Fruit fly (Drosophila melanogaster) whole organism, embryonic: ENCODE results near the gene Gas8.

Experiments used
- Ada2b ChIP-seq: fragments of 200-800 bp; sonication (Bioruptor generic); IDR thresholded peaks from 2 replicates; pipeline ENCODE4 v1.3.6; 2022; ENCODE audit warnings: missing biosample characterization, missing genetic modification characterization
- CG11695 ChIP-seq: fragments of 200-800 bp; sonication (Bioruptor generic); IDR thresholded peaks from 3 replicates; pipeline ENCODE4 v1.3.6; 2022; ENCODE audit warnings: missing biosample characterization, missing genetic modification characterization
- CG12071 ChIP-seq: fragments of 200-800 bp; sonication (Bioruptor generic); optimal IDR thresholded peaks from 3 replicates; lab custom pipeline; 2018; ENCODE audit warnings: missing biosample characterization, mild to moderate bottlenecking, missing genetic modification characterization
- CG12219 ChIP-seq: fragments of 200-800 bp; sonication (Bioruptor generic); optimal IDR thresholded peaks from 3 replicates; lab custom pipeline; 2018; ENCODE audit warnings: missing biosample characterization, mild to moderate bottlenecking, missing genetic modification characterization
- CG12299 ChIP-seq: fragments of 200-800 bp; sonication (Bioruptor generic); optimal IDR thresholded peaks from 2 replicates; lab custom pipeline; 2018; ENCODE audit warnings: missing biosample characterization, mild to moderate bottlenecking, missing genetic modification characterization
- CG13123 ChIP-seq: fragments of 200-800 bp; sonication (Bioruptor generic); optimal IDR thresholded peaks from 2 replicates; lab custom pipeline; 2016; ENCODE audit warnings: missing biosample characterization, missing genetic modification characterization
- CG14050 ChIP-seq: fragments of 200-800 bp; sonication (Bioruptor generic); IDR thresholded peaks from 3 replicates; pipeline ENCODE4 v1.3.6; 2022; ENCODE audit warnings: missing biosample characterization, missing genetic modification characterization
- CG2875 ChIP-seq: fragments of 200-800 bp; sonication (Bioruptor generic); optimal IDR thresholded peaks from 2 replicates; lab custom pipeline; 2017; ENCODE audit warnings: missing biosample characterization, mild to moderate bottlenecking, missing genetic modification characterization, missing genetic modification reagents
- CG31441 ChIP-seq: fragments of 200-800 bp; sonication (Bioruptor generic); IDR thresholded peaks from 2 replicates; pipeline ENCODE4 v1.3.6; 2022; ENCODE audit warnings: missing biosample characterization, missing genetic modification characterization
- CG3281 ChIP-seq: fragments of 200-800 bp; sonication (Bioruptor generic); optimal IDR thresholded peaks from 3 replicates; lab custom pipeline; 2017; ENCODE audit warnings: missing biosample characterization, mild to moderate bottlenecking, missing genetic modification characterization
- CG3838 ChIP-seq: fragments of 200-800 bp; sonication (Bioruptor generic); optimal IDR thresholded peaks from 3 replicates; lab custom pipeline; 2016; ENCODE audit warnings: missing biosample characterization, missing genetic modification characterization
- CG4820 ChIP-seq: fragments of 200-800 bp; sonication (Bioruptor generic); optimal IDR thresholded peaks from 3 replicates; lab custom pipeline; 2016; ENCODE audit warnings: missing biosample characterization, missing genetic modification characterization
- CG4854 ChIP-seq: fragments of 200-800 bp; sonication (Bioruptor generic); optimal IDR thresholded peaks from 2 replicates; lab custom pipeline; 2016; ENCODE audit warnings: missing biosample characterization, missing genetic modification characterization, inconsistent platforms
- CG5953 ChIP-seq: fragments of 200-800 bp; sonication (Bioruptor generic); IDR thresholded peaks from 2 replicates; pipeline ENCODE4 v1.3.6; 2022; ENCODE audit warnings: missing biosample characterization, missing genetic modification characterization
- CG6854 ChIP-seq: fragments of 200-800 bp; sonication (Bioruptor generic); optimal IDR thresholded peaks from 3 replicates; lab custom pipeline; 2017; ENCODE audit warnings: missing biosample characterization, mild to moderate bottlenecking, missing genetic modification characterization
- CG7786 ChIP-seq: fragments of 200-800 bp; sonication (Bioruptor generic); optimal IDR thresholded peaks from 2 replicates; lab custom pipeline; 2016; ENCODE audit warnings: missing biosample characterization, missing genetic modification characterization
- CG7987 ChIP-seq: fragments of 200-800 bp; sonication (Bioruptor generic); optimal IDR thresholded peaks from 2 replicates; lab custom pipeline; 2018; ENCODE audit warnings: missing biosample characterization, mild to moderate bottlenecking, missing genetic modification characterization, moderate library complexity
- CG8765 ChIP-seq: fragments of 200-800 bp; sonication (Bioruptor generic); IDR thresholded peaks from 2 replicates; pipeline ENCODE4 v1.3.6; 2022; ENCODE audit warnings: missing biosample characterization, missing genetic modification characterization
- CG8944 ChIP-seq: fragments of 200-800 bp; sonication (Bioruptor generic); optimal IDR thresholded peaks from 3 replicates; lab custom pipeline; 2016; ENCODE audit warnings: missing biosample characterization, missing genetic modification characterization
- CG9609 ChIP-seq: fragments of 200-800 bp; sonication (Bioruptor generic); optimal IDR thresholded peaks from 3 replicates; lab custom pipeline; 2016; ENCODE audit warnings: missing biosample characterization, missing genetic modification characterization
- CG9932 ChIP-seq: fragments of 200-800 bp; sonication (Bioruptor generic); IDR thresholded peaks from 2 replicates; pipeline ENCODE4 v1.3.6; 2022; ENCODE audit warnings: missing biosample characterization, missing genetic modification characterization
- Camta ChIP-seq: fragments of 200-800 bp; sonication (Bioruptor generic); optimal IDR thresholded peaks from 2 replicates; lab custom pipeline; 2016; ENCODE audit warnings: missing biosample characterization, missing genetic modification characterization
- Deaf1 ChIP-seq: fragments of 200-800 bp; optimal IDR thresholded peaks from 3 replicates; lab custom pipeline; 2019; ENCODE audit warnings: missing biosample characterization, mild to moderate bottlenecking, missing genetic modification characterization, moderate library complexity
- HLH4C ChIP-seq: fragments of 200-800 bp; sonication (Bioruptor generic); IDR thresholded peaks from 3 replicates; pipeline ENCODE4 v1.3.6; 2022; ENCODE audit warnings: missing biosample characterization, missing genetic modification characterization; ENCODE audit not compliant: partially characterized antibody
- Hmx ChIP-seq: fragments of 200-800 bp; sonication (Bioruptor generic); optimal IDR thresholded peaks from 2 replicates; lab custom pipeline; 2016; ENCODE audit warnings: missing biosample characterization, missing genetic modification characterization
- Mrtf ChIP-seq: fragments of 200-800 bp; sonication (Bioruptor generic); IDR thresholded peaks from 3 replicates; pipeline ENCODE4 v1.3.6; 2022; ENCODE audit warnings: missing biosample characterization, missing genetic modification characterization
- Myb ChIP-seq: fragments of 200-800 bp; sonication (Bioruptor generic); optimal IDR thresholded peaks from 2 replicates; lab custom pipeline; 2016; ENCODE audit warnings: missing biosample characterization, missing genetic modification characterization
- NC2β ChIP-seq: fragments of 200-800 bp; sonication (Bioruptor generic); optimal IDR thresholded peaks from 2 replicates; lab custom pipeline; 2016; ENCODE audit warnings: missing biosample characterization, missing genetic modification characterization
- NK7.1 ChIP-seq: fragments of 200-800 bp; sonication (Bioruptor generic); optimal IDR thresholded peaks from 3 replicates; lab custom pipeline; 2016; ENCODE audit warnings: missing biosample characterization, missing genetic modification characterization
- PHDP ChIP-seq: fragments of 200-800 bp; sonication (Bioruptor generic); optimal IDR thresholded peaks from 3 replicates; lab custom pipeline; 2018; ENCODE audit warnings: missing biosample characterization, mild to moderate bottlenecking, missing genetic modification characterization, moderate library complexity
- Ptx1 ChIP-seq: fragments of 200-800 bp; sonication (Bioruptor generic); IDR thresholded peaks from 2 replicates; pipeline ENCODE4 v1.3.6; 2022; ENCODE audit warnings: missing biosample characterization, missing genetic modification characterization
- Ssrp ChIP-seq: fragments of 200-800 bp; sonication (Bioruptor generic); optimal IDR thresholded peaks from 2 replicates; lab custom pipeline; 2018; ENCODE audit warnings: missing biosample characterization, mild to moderate bottlenecking, missing genetic modification characterization, moderate library complexity
- Stat92E ChIP-seq, 3 experiments: fragments of >200 bp in 2 of 3; fragments of 200-800 bp in 1 of 3; sonication (Bioruptor generic) in 1 of 3; optimal IDR thresholded peaks; 2 replicates each; lab custom pipeline; 2017 to 2019; ENCODE audit warnings: missing biosample characterization in 3 of 3, missing genetic modification characterization in 3 of 3, mild to moderate bottlenecking in 1 of 3, moderate library complexity in 1 of 3
- corto ChIP-seq: fragments of 200-800 bp; sonication (Bioruptor generic); optimal IDR thresholded peaks from 2 replicates; lab custom pipeline; 2016; ENCODE audit warnings: missing biosample characterization, mild to moderate bottlenecking, missing genetic modification characterization, moderate library complexity
- croc ChIP-seq: fragments of 200-800 bp; sonication (Bioruptor generic); conservative IDR thresholded peaks from 3 replicates; pipeline ENCODE4 v1.3.6; 2022; ENCODE audit warnings: missing biosample characterization, missing genetic modification characterization
- dpn ChIP-seq, 2 experiments: fragments of 200-800 bp; sonication (Bioruptor generic); optimal IDR thresholded peaks; 3 replicates each; lab custom pipeline; 2016; ENCODE audit warnings: missing biosample characterization in 2 of 2, missing genetic modification characterization in 2 of 2
- exex ChIP-seq: fragments of 200-800 bp; sonication (Bioruptor generic); optimal IDR thresholded peaks from 4 replicates; lab custom pipeline; 2018; ENCODE audit warnings: missing biosample characterization, mild to moderate bottlenecking, missing genetic modification characterization, moderate library complexity
- fd96Cb ChIP-seq: fragments of 200-800 bp; sonication (Bioruptor generic); optimal IDR thresholded peaks from 2 replicates; lab custom pipeline; 2018; ENCODE audit warnings: missing biosample characterization, mild to moderate bottlenecking, missing genetic modification characterization, moderate library complexity
- gro ChIP-seq: fragments of 200-800 bp; sonication (Bioruptor generic); optimal IDR thresholded peaks from 2 replicates; lab custom pipeline; 2016; ENCODE audit warnings: missing biosample characterization, missing genetic modification characterization
- lilli ChIP-seq: fragments of 200-800 bp; sonication (Bioruptor generic); optimal IDR thresholded peaks from 3 replicates; lab custom pipeline; 2016; ENCODE audit warnings: missing biosample characterization, missing genetic modification characterization
- lola ChIP-seq, 3 experiments: fragments of >200 bp in 2 of 3; fragments of 200-800 bp in 1 of 3; sonication (Bioruptor generic) in 1 of 3; optimal IDR thresholded peaks; 2 replicates each; lab custom pipeline; 2017 to 2019; ENCODE audit warnings: missing biosample characterization in 3 of 3, missing genetic modification characterization in 3 of 3, mild to moderate bottlenecking in 1 of 3, moderate library complexity in 1 of 3
- onecut ChIP-seq: fragments of 200-800 bp; sonication (Bioruptor generic); IDR thresholded peaks from 2 replicates; pipeline ENCODE4 v1.3.6; 2022; ENCODE audit warnings: missing biosample characterization, missing genetic modification characterization
- otp ChIP-seq: fragments of 200-800 bp; sonication (Bioruptor generic); IDR thresholded peaks from 3 replicates; pipeline ENCODE4, ENCODE4 v1.3.6; 2022; ENCODE audit warnings: missing biosample characterization, missing genetic modification characterization
- pb ChIP-seq: fragments of 200-800 bp; sonication (Bioruptor generic); optimal IDR thresholded peaks from 3 replicates; lab custom pipeline; 2016; ENCODE audit warnings: missing biosample characterization, missing genetic modification characterization
- pita ChIP-seq: fragments of 200-800 bp; sonication (Bioruptor generic); optimal IDR thresholded peaks from 2 replicates; lab custom pipeline; 2017; ENCODE audit warnings: missing biosample characterization, mild to moderate bottlenecking, missing genetic modification characterization
- pros ChIP-seq: fragments of 200-800 bp; sonication (Bioruptor generic); optimal IDR thresholded peaks from 3 replicates; lab custom pipeline; 2019; ENCODE audit warnings: missing biosample characterization, mild to moderate bottlenecking, missing genetic modification characterization, moderate library complexity
- schlank ChIP-seq: fragments of 200-800 bp; sonication (Bioruptor generic); optimal IDR thresholded peaks from 2 replicates; lab custom pipeline; 2018; ENCODE audit warnings: missing biosample characterization, mild to moderate bottlenecking, missing genetic modification characterization
- sr ChIP-seq: fragments of 200-800 bp; sonication (Bioruptor generic); IDR thresholded peaks from 3 replicates; pipeline ENCODE4 v1.3.6; 2022; ENCODE audit warnings: missing biosample characterization, missing genetic modification characterization
- tin ChIP-seq: fragments of 200-800 bp; sonication (Bioruptor generic); optimal IDR thresholded peaks from 3 replicates; lab custom pipeline; 2016; ENCODE audit warnings: missing biosample characterization, missing genetic modification characterization
- ttk ChIP-seq: fragments of 200-800 bp; sonication (Bioruptor generic); IDR thresholded peaks from 2 replicates; pipeline ENCODE4 v2.1.2; 2022; ENCODE audit warnings: missing biosample characterization, missing genetic modification characterization

Gene Gas8

dm6 chrX:3545849-3546518 is 41.3 kb upstream of the Gas8 start (continued):
- TF ChIP-seq Mrtf (GFP tag; lab: Robert Waterston, UW) (peak; percentile 65; the same call in 1 of the 3 replicates), Camta (GFP tag; lab: Kevin White, UChicago) (peak; percentile 35), lilli (peak; percentile 69), schlank (no peak), CG8765 (GFP tag; lab: Robert Waterston, UW) (no peak), CG12299 (tag; lab: Kevin White, UChicago) (peak; percentile 66), fd96Cb (peak; percentile 93), CG12219 (GFP tag; lab: Kevin White, UChicago) (peak; percentile 84), Ada2b (GFP tag; lab: Robert Waterston, UW) (peak; percentile 86), HLH4C (GFP tag; lab: Robert Waterston, UW) (peak; percentile 53), pita (GFP tag; lab: Kevin White, UChicago) (no peak), tin (peak; percentile 83), otp (GFP tag; lab: Robert Waterston, UW) (peak; percentile 70; the same call in 1 of the 3 replicates), croc (GFP tag; lab: Robert Waterston, UW) (peak; percentile 82), CG13123 (GFP tag; lab: Kevin White, UChicago) (peak; percentile 62), CG6854 (GFP tag; lab: Kevin White, UChicago) (peak; percentile 64), Myb (GFP tag; lab: Kevin White, UChicago) (no peak), sr (GFP tag; lab: Robert Waterston, UW) (0 out of 3 replicates have a peak, but pooled peaks have one; percentile 22), Ptx1 (GFP tag; lab: Robert Waterston, UW) (peak; percentile 76), pros (GFP tag; lab: Kevin White, UChicago) (peak; percentile 27), CG5953 (GFP tag; lab: Robert Waterston, UW) (peak; percentile 90), Ssrp (tag; lab: Kevin White, UChicago) (peak; percentile 90), NC2β (GFP tag; lab: Kevin White, UChicago) (peak; percentile 76), Hmx (no peak), onecut (GFP tag; lab: Robert Waterston, UW) (peak; percentile 82), exex (tag; lab: Kevin White, UChicago) (peak; percentile 10), corto (peak; percentile 30), CG12071 (GFP tag; lab: Kevin White, UChicago) (peak; percentile 47), ttk (GFP tag; lab: Robert Waterston, UW) (peak; percentile 87), CG2875 (GFP tag; lab: Kevin White, UChicago) (peak; percentile 88), CG31441 (GFP tag; lab: Robert Waterston, UW) (peak; percentile 90), CG3838 (GFP tag; lab: Kevin White, UChicago) (peak; percentile 41), gro (GFP tag; lab: Kevin White, UChicago) (no peak), CG9609 (peak; percentile 65), dpn (GFP tag; optimal IDR thresholded peaks at IDR 0.05; lab: Kevin White, UChicago) (peak; percentile 15 to 78), CG4854 (GFP tag; lab: Kevin White, UChicago) (peak; percentile 44), CG7987 (GFP tag; lab: Kevin White, UChicago) (peak; percentile 10), CG9932 (GFP tag; lab: Robert Waterston, UW) (no peak), CG3281 (GFP tag; lab: Kevin White, UChicago) (peak; percentile 54), CG14050 (GFP tag; lab: Robert Waterston, UW) (peak; percentile 90), CG4820 (peak; percentile 76), Stat92E (GFP tag; optimal IDR thresholded peaks at IDR 0.05; lab: Kevin White, UChicago) (peak in 1 of 3 experiments; percentile 86), NK7.1 (GFP tag; lab: Kevin White, UChicago) (no peak), pb (no peak), CG11695 (GFP tag; lab: Robert Waterston, UW) (peak; percentile 61; the same call in 2 of the 3 replicates), CG8944 (peak; percentile 64), PHDP (peak; percentile 94), lola (GFP tag; optimal IDR thresholded peaks at IDR 0.05; lab: Kevin White, UChicago) (peak in 1 of 3 experiments; percentile 90), Deaf1 (peak; percentile 60), CG7786 (GFP tag; lab: Kevin White, UChicago) (peak; percentile 19)
